Fruit fly (Drosophila melanogaster) whole organism, adult: ENCODE measurements around the gene Slc25A46b.

Source experiments
- CG1620 ChIP-seq: fragments of 200-800 bp; sonication (Bioruptor generic); optimal IDR thresholded peaks from 2 replicates; lab custom pipeline; 2016; ENCODE audit warnings: missing biosample characterization, missing genetic modification characterization
- CG33017 ChIP-seq: fragments of 200-800 bp; sonication (Bioruptor generic); optimal IDR thresholded peaks from 2 replicates; lab custom pipeline; 2018; ENCODE audit warnings: missing biosample characterization, mild to moderate bottlenecking, missing genetic modification characterization, moderate library complexity
- bab1 ChIP-seq: fragments of 200-800 bp; sonication (Bioruptor generic); optimal IDR thresholded peaks from 3 replicates; lab custom pipeline; 2019; ENCODE audit warnings: missing biosample characterization, mild to moderate bottlenecking, missing genetic modification characterization, moderate library complexity
- cnc ChIP-seq, 2 experiments: fragments of >200 bp; optimal IDR thresholded peaks; 2 replicates each; lab custom pipeline; 2017
- kay ChIP-seq: fragments of 200-800 bp; sonication (Bioruptor generic); peaks from one replicate; lab custom pipeline; 2016; ENCODE audit warnings: missing biosample characterization, missing genetic modification characterization, borderline replicate concordance

DNA sequence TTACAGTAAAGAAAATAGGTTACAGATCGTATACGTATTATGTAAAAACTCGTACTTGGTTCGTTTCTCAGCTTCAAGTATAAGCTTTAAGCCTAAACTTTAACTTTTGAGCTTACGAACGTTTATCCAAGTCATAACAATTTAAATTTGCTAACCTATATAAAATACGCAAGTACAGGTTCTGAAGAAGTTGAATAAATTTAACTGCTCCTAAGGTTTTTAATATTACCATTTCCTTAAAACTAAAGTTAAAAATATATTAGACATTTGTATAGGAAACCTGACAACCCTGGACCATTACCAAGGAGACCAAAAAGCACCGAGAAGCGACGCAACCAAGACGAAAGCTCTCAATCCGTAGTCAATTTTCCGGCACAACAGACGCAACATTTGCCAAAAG is 23.3 kb downstream of the Slc25A46b start, which contains the start of gene CG5758:
- peak; percentile 24 for TF ChIP-seq CG1620
- TF ChIP-seq CG33017 = peak; percentile 29
- TF ChIP-seq bab1 = peak; percentile 61
- TF ChIP-seq kay = no peak
- no peak for TF ChIP-seq cnc (optimal IDR thresholded peaks at IDR 0.05; lab: Kevin White, UChicago)
